Fruit fly (Drosophila melanogaster): ENCODE results near the gene CG4950.

CG4950 gene

DNA sequence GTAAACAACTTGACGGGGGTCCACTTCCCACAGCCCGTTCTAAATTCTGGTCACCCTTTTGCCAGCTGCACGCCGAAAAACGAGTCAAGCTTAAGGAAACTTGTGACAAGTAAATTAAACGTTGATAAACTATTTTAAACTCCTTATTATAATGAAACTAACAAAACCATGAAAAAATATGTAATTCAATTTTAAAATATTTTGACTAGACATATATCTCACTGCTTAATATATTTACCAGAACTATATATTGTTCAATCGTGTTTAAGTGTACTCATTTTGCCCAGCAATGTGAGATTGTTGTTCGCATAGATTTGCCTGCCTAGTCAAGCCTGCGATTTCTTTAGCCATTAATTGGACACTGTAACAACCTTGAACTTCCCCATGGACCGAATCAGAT is 8.4 kb downstream of the CG4950 start, which contains the start of gene CG13053 (continued):
- TF ChIP-seq vri (GFP tag; optimal IDR thresholded peaks at IDR 0.05) (no peak), spab (GFP tag; optimal IDR thresholded peaks at IDR 0.05) (peak; percentile 71), CG10631 (GFP tag; optimal IDR thresholded peaks at IDR 0.05) (peak; percentile 64), CG16779 (tag; optimal IDR thresholded peaks at IDR 0.05) (peak; percentile 10), CG6808 (GFP tag; optimal IDR thresholded peaks at IDR 0.05) (peak; percentile 77)

DNA sequence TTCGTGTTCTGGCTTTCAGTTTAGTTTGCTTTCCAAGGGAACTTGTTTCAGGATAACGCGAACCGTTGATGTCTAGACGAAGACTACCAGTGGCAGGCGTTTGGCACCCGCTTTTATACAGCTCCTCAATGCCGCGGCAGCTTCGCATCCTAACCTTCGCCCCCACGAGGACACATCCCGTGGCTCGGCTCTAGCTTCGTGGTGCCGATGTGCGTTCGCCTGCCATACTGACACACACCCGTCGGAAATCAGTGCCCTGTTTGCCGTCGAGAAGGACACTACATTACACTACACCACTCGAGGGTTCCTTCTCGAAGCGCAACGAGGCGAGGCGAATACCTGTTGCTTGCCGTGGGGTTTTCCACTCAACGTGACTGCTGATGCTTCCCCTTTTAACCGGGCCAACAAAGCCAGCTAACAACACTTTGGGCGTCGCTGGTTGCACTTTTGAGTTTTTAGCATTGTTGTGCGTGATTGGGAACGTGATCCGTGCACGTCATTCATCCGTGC is 10.8 kb downstream of the CG4950 start, which contains the start of gene CG13054:
Gene CG13054 (minus strand): TSS at position 74 of the 510 bp plus-strand sequence.
- no peak for TF ChIP-seq Ets96B (tag; optimal IDR thresholded peaks at IDR 0.05)
- no peak for TF ChIP-seq cyc (GFP tag; optimal IDR thresholded peaks at IDR 0.05)
- TF ChIP-seq dsx (GFP tag; optimal IDR thresholded peaks at IDR 0.05; ENCODE audit: poor library complexity, severe bottlenecking), result no peak
- TF ChIP-seq CG31627 (GFP tag; optimal IDR thresholded peaks at IDR 0.05), result no peak
- TF ChIP-seq Met (GFP tag; optimal IDR thresholded peaks at IDR 0.05), result no peak
- TF ChIP-seq Lpt (GFP tag; optimal IDR thresholded peaks at IDR 0.05), result no peak
- TF ChIP-seq CG16779 (tag; optimal IDR thresholded peaks at IDR 0.05), result no peak
- TF ChIP-seq CG10631 (GFP tag; optimal IDR thresholded peaks at IDR 0.05), result no peak

DNA sequence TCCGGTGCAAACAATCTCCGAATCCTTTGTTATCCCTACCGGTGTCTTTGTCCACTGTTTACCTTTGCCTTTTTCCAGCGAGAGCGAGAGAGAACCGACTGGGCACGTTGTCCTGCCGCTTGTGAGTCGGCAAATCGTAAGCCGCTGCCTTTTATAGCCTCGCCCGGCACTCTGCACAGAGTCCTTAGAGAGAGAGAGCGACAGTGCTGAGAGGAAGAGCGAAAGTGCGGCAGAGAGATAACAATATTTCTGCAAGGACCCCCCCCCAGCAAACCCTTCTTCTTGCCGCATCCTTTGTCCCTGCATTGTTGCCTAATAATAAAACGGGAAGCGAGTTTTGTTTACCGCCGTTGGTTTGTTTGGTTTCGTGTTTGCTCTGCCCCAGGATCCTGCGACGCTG is 15.7 kb downstream of the CG4950 start, which contains the start of gene CG13055:
Gene CG13055 (minus strand): TSS at position 101 of the 400 bp plus-strand sequence.
- TF ChIP-seq CG7368 (GFP tag; optimal IDR thresholded peaks at IDR 0.05) (no peak), CG32006 (GFP tag; optimal IDR thresholded peaks at IDR 0.05) (no peak), Gug (GFP tag; IDR thresholded peaks at IDR 0.05) (no peak), Hr4 (GFP tag; optimal IDR thresholded peaks at IDR 0.05) (no peak), vri (GFP tag; optimal IDR thresholded peaks at IDR 0.05) (no peak), CG10631 (GFP tag; optimal IDR thresholded peaks at IDR 0.05) (no peak), Eip75B (GFP tag; optimal IDR thresholded peaks at IDR 0.05) (no peak), Blimp-1 (GFP tag; optimal IDR thresholded peaks at IDR 0.05) (no peak), fd85E (GFP tag; optimal IDR thresholded peaks at IDR 0.05) (no peak), CG11762 (GFP tag; optimal IDR thresholded peaks at IDR 0.05; ENCODE audit: insufficient read depth) (no peak), CG3032 (tag; optimal IDR thresholded peaks at IDR 0.05) (no peak), Smox (GFP tag; optimal IDR thresholded peaks at IDR 0.05) (no peak)

DNA sequence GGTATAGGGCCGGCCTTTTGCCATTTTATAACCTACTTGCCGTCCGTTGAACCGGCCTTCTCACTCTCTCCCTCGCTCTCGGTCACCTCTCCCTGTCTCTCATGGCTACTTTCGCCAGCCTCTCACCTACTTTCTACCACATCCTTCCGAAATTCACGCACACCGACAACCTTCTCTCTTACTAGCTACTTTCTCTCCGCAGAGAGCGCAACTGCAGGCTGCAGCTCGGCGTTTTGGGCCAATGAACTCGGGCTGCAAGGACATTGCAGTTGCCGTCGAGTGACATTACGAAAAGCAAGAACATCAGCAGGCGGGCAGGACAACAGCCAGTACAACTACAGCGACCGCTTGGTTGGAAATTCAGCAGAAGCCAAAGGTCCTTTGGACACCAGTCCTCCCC is 26.7 kb downstream of the CG4950 start:
- TF ChIP-seq CG8119 (GFP tag; IDR thresholded peaks at IDR 0.05) (no peak), fd59A (GFP tag; optimal IDR thresholded peaks at IDR 0.05) (no peak), svp (GFP tag) (no peak)

DNA sequence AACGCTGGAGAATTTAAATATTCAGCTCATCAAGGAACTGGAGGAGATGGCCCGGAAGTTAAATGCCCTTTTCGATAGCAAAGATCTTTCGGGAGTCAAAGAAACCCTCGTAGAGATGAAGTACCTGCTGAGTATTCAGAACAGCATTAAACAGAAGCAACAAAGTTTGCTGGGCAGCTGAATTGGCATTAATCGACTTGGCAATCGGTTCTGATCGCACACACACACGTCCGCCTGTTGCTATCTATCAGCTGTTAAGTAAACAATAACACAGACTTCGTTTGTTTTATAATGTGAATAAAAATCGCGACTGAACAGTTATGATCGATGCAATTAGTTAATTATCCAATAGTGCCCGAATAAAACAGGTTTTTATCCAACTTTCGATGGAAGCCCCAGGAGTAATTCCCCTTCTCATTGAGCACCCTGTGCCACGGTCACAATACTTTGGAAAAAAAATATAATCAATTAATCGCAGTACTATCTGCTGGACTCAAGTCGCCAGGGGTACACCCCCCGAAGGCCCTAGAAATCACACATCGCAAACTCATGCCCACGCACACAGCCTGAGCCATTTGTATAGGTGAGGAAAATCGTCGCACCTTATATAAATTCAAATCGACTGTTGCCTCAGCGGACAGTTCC is 34.0 kb downstream of the CG4950 start:
- TF ChIP-seq CG1621 (tag; optimal IDR thresholded peaks at IDR 0.05), result no peak
- no peak for TF ChIP-seq CG11294 (GFP tag; IDR thresholded peaks at IDR 0.05)
- TF ChIP-seq salr (GFP tag; optimal IDR thresholded peaks at IDR 0.05), result no peak
- no peak for TF ChIP-seq Blimp-1 (GFP tag; optimal IDR thresholded peaks at IDR 0.05)
- TF ChIP-seq CG7368 (GFP tag; optimal IDR thresholded peaks at IDR 0.05), result no peak
- TF ChIP-seq Sox102F (GFP tag; optimal IDR thresholded peaks at IDR 0.05), result no peak
- TF ChIP-seq Eip78C (GFP tag), result peak; percentile 67
- TF ChIP-seq Hr39 (GFP tag; optimal IDR thresholded peaks at IDR 0.05), result no peak
- peak; percentile 56 for TF ChIP-seq dsx (GFP tag; optimal IDR thresholded peaks at IDR 0.05; ENCODE audit: poor library complexity, severe bottlenecking)
- TF ChIP-seq Sox15 (GFP tag; optimal IDR thresholded peaks at IDR 0.05), result no peak
- no peak for TF ChIP-seq lz (GFP tag; optimal IDR thresholded peaks at IDR 0.05)
- TF ChIP-seq CG8632 (GFP tag; optimal IDR thresholded peaks at IDR 0.05), result no peak
- no peak for TF ChIP-seq Hr38 (GFP tag; optimal IDR thresholded peaks at IDR 0.05)
- no peak for TF ChIP-seq Eip93F (GFP tag; optimal IDR thresholded peaks at IDR 0.05)
- TF ChIP-seq CG6792 (GFP tag; optimal IDR thresholded peaks at IDR 0.05), result no peak
- no peak for TF ChIP-seq dac (GFP tag; optimal IDR thresholded peaks at IDR 0.05)
- TF ChIP-seq fd85E (GFP tag; optimal IDR thresholded peaks at IDR 0.05), result no peak
- no peak for TF ChIP-seq Hr4 (GFP tag; optimal IDR thresholded peaks at IDR 0.05)
- no peak for TF ChIP-seq CG15336 (GFP tag; IDR thresholded peaks at IDR 0.05)
- no peak for TF ChIP-seq Lpt (GFP tag; optimal IDR thresholded peaks at IDR 0.05)
- TF ChIP-seq vri (GFP tag; optimal IDR thresholded peaks at IDR 0.05), result peak; percentile 28
- no peak for TF ChIP-seq CG31627 (GFP tag; optimal IDR thresholded peaks at IDR 0.05)
- peak; percentile 38 for TF ChIP-seq Sox14 (GFP tag; optimal IDR thresholded peaks at IDR 0.05)
- TF ChIP-seq CG6808 (GFP tag; optimal IDR thresholded peaks at IDR 0.05), result peak; percentile 0
- no peak for TF ChIP-seq cyc (GFP tag; optimal IDR thresholded peaks at IDR 0.05)
- TF ChIP-seq OdsH (GFP tag; optimal IDR thresholded peaks at IDR 0.05), result no peak
- TF ChIP-seq topi (GFP tag; optimal IDR thresholded peaks at IDR 0.05), result no peak
- TF ChIP-seq CG16779 (tag; optimal IDR thresholded peaks at IDR 0.05), result no peak
- no peak for TF ChIP-seq CG10631 (GFP tag; optimal IDR thresholded peaks at IDR 0.05)
